Fruit fly (Drosophila melanogaster): Measurements from ENCODE around the gene ed.

The ed gene

dm6 chr2L:4054881-4055779 is 24.0 kb downstream of the ed start (continued):
- TF ChIP-seq topi (GFP tag; optimal IDR thresholded peaks at IDR 0.05) (peak; percentile 41), Eip93F (GFP tag; optimal IDR thresholded peaks at IDR 0.05) (no peak), fd59A (GFP tag; optimal IDR thresholded peaks at IDR 0.05) (peak; percentile 31), CG6854 (GFP tag; optimal IDR thresholded peaks at IDR 0.05) (no peak), CG8119 (GFP tag; IDR thresholded peaks at IDR 0.05) (peak; percentile 70), CG11902 (GFP tag; optimal IDR thresholded peaks at IDR 0.05) (peak; percentile 15), CG32006 (GFP tag; optimal IDR thresholded peaks at IDR 0.05) (peak; percentile 70), eg (GFP tag; IDR thresholded peaks at IDR 0.05) (peak; percentile 48; the same call in 1 of the 3 replicates), CG15336 (GFP tag; IDR thresholded peaks at IDR 0.05) (peak; percentile 59), CG1621 (tag; optimal IDR thresholded peaks at IDR 0.05) (peak; percentile 8)

dm6 chr2L:4056781-4057180 is 25.6 kb downstream of the ed start:
- TF ChIP-seq acj6 (GFP tag; optimal IDR thresholded peaks at IDR 0.05): peak; percentile 73
- no peak for TF ChIP-seq CG11294 (GFP tag; IDR thresholded peaks at IDR 0.05)
- no peak for TF ChIP-seq fkh (GFP tag; optimal IDR thresholded peaks at IDR 0.05)
- no peak for TF ChIP-seq Hr38 (GFP tag; optimal IDR thresholded peaks at IDR 0.05)
- peak; percentile 68 for TF ChIP-seq cyc (GFP tag; optimal IDR thresholded peaks at IDR 0.05)
- TF ChIP-seq CG8319 (GFP tag; optimal IDR thresholded peaks at IDR 0.05): peak; percentile 48
- TF ChIP-seq Sox102F (GFP tag; optimal IDR thresholded peaks at IDR 0.05): peak; percentile 67
- peak; percentile 21 for TF ChIP-seq dsx (GFP tag; optimal IDR thresholded peaks at IDR 0.05; ENCODE audit: poor library complexity, severe bottlenecking)
- TF ChIP-seq CG1621 (tag; optimal IDR thresholded peaks at IDR 0.05): no peak
- TF ChIP-seq Hr4 (GFP tag; optimal IDR thresholded peaks at IDR 0.05): peak; percentile 82
- peak; percentile 72 for TF ChIP-seq CG3919 (GFP tag; optimal IDR thresholded peaks at IDR 0.05)
- TF ChIP-seq CG8632 (GFP tag; optimal IDR thresholded peaks at IDR 0.05): peak; percentile 67
- TF ChIP-seq pdm3 (GFP tag; optimal IDR thresholded peaks at IDR 0.05): peak; percentile 78
- TF ChIP-seq CG16779 (tag; optimal IDR thresholded peaks at IDR 0.05): no peak
- peak; percentile 71 for TF ChIP-seq Hr39 (GFP tag; optimal IDR thresholded peaks at IDR 0.05)
- TF ChIP-seq CG7368 (GFP tag; optimal IDR thresholded peaks at IDR 0.05): peak; percentile 38
- peak; percentile 58 for TF ChIP-seq CG4318 (GFP tag; optimal IDR thresholded peaks at IDR 0.05)
- peak; percentile 60 for TF ChIP-seq CG34406 (GFP tag; optimal IDR thresholded peaks at IDR 0.05)
- peak; percentile 77 for TF ChIP-seq topi (GFP tag; optimal IDR thresholded peaks at IDR 0.05)
- TF ChIP-seq CG8119 (GFP tag; IDR thresholded peaks at IDR 0.05): peak; percentile 73
- TF ChIP-seq Lpt (GFP tag; optimal IDR thresholded peaks at IDR 0.05): peak; percentile 52
- TF ChIP-seq CG10669 (GFP tag; optimal IDR thresholded peaks at IDR 0.05): peak; percentile 48
- peak; percentile 22 for TF ChIP-seq spab (GFP tag; optimal IDR thresholded peaks at IDR 0.05)
- peak; percentile 39 for TF ChIP-seq Ets21C (GFP tag; optimal IDR thresholded peaks at IDR 0.05)
- no peak for TF ChIP-seq Eip93F (GFP tag; optimal IDR thresholded peaks at IDR 0.05)
- TF ChIP-seq fd85E (GFP tag; optimal IDR thresholded peaks at IDR 0.05): peak; percentile 16
- peak; percentile 78 for TF ChIP-seq CG32006 (GFP tag; optimal IDR thresholded peaks at IDR 0.05)
- no peak for TF ChIP-seq Blimp-1 (GFP tag; optimal IDR thresholded peaks at IDR 0.05)
- TF ChIP-seq Smox (GFP tag; optimal IDR thresholded peaks at IDR 0.05): peak; percentile 66
- peak; percentile 67 for TF ChIP-seq CG6163 (GFP tag; IDR thresholded peaks at IDR 0.05)
- TF ChIP-seq eg (GFP tag; IDR thresholded peaks at IDR 0.05): peak; percentile 52; the same call in 1 of the 3 replicates
- peak; percentile 34 for TF ChIP-seq Sox15 (GFP tag; optimal IDR thresholded peaks at IDR 0.05)
- peak; percentile 66 for TF ChIP-seq Eip75B (GFP tag; optimal IDR thresholded peaks at IDR 0.05)
- peak; percentile 78 for TF ChIP-seq OdsH (GFP tag; optimal IDR thresholded peaks at IDR 0.05)
- peak; percentile 33 for TF ChIP-seq CG3032 (tag; optimal IDR thresholded peaks at IDR 0.05)
- TF ChIP-seq CG9139 (GFP tag; optimal IDR thresholded peaks at IDR 0.05): no peak
- TF ChIP-seq Sox14 (GFP tag; optimal IDR thresholded peaks at IDR 0.05): peak; percentile 67
- TF ChIP-seq CG11902 (GFP tag; optimal IDR thresholded peaks at IDR 0.05): peak; percentile 59
- TF ChIP-seq fd59A (GFP tag; optimal IDR thresholded peaks at IDR 0.05): no peak
- TF ChIP-seq lz (GFP tag; optimal IDR thresholded peaks at IDR 0.05): peak; percentile 60
- TF ChIP-seq Gug (GFP tag; IDR thresholded peaks at IDR 0.05): no peak
- peak; percentile 62 for TF ChIP-seq net (GFP tag; optimal IDR thresholded peaks at IDR 0.05)
- TF ChIP-seq Met (GFP tag; optimal IDR thresholded peaks at IDR 0.05): peak; percentile 67
- no peak for TF ChIP-seq CG6854 (GFP tag; optimal IDR thresholded peaks at IDR 0.05)
- peak; percentile 80 for TF ChIP-seq svp (GFP tag)
- TF ChIP-seq Eip78C (GFP tag): peak; percentile 93

Data from whole organism, prepupa.